Fruit fly (Drosophila melanogaster) whole organism, prepupa: ENCODE measurements around the gene CG3982.

Experiments used
- Blimp-1 ChIP-seq: fragments of 200-800 bp; sonication (Bioruptor generic); optimal IDR thresholded peaks from 3 replicates; lab custom pipeline; 2017; ENCODE audit warnings: missing biosample characterization, missing genetic modification characterization, mild to moderate bottlenecking, moderate library complexity, missing genetic modification reagents
- CG10631 ChIP-seq: fragments of 200-800 bp; sonication (Bioruptor generic); optimal IDR thresholded peaks from 2 replicates; lab custom pipeline; 2016; ENCODE audit warnings: missing biosample characterization, missing genetic modification characterization
- CG11294 ChIP-seq: fragments of 200-800 bp; sonication (Bioruptor generic); IDR thresholded peaks from 2 replicates; pipeline ENCODE4 v1.3.6; 2022; ENCODE audit warnings: missing biosample characterization, missing genetic modification characterization
- CG11902 ChIP-seq: fragments of 200-800 bp; sonication (Bioruptor generic); optimal IDR thresholded peaks from 3 replicates; lab custom pipeline; 2016; ENCODE audit warnings: missing biosample characterization, missing genetic modification characterization
- CG15336 ChIP-seq: fragments of 200-800 bp; sonication (Bioruptor generic); IDR thresholded peaks from 2 replicates; pipeline ENCODE4 v1.3.6; 2022; ENCODE audit warnings: missing biosample characterization, missing genetic modification characterization
- CG3032 ChIP-seq: fragments of 200-800 bp; optimal IDR thresholded peaks from 2 replicates; lab custom pipeline; 2019; ENCODE audit warnings: missing biosample characterization, mild to moderate bottlenecking, missing genetic modification characterization, moderate library complexity
- CG32006 ChIP-seq: fragments of 200-800 bp; sonication (Bioruptor generic); optimal IDR thresholded peaks from 3 replicates; lab custom pipeline; 2017; ENCODE audit warnings: missing biosample characterization, mild to moderate bottlenecking, missing genetic modification characterization
- CG34406 ChIP-seq: fragments of 200-800 bp; sonication (Bioruptor generic); optimal IDR thresholded peaks from 3 replicates; lab custom pipeline; 2016; ENCODE audit warnings: missing biosample characterization, missing genetic modification characterization
- CG3919 ChIP-seq: fragments of 200-800 bp; sonication (Bioruptor generic); optimal IDR thresholded peaks from 3 replicates; lab custom pipeline; 2016; ENCODE audit warnings: missing biosample characterization, missing genetic modification characterization
- CG4318 ChIP-seq: fragments of 200-800 bp; sonication (Bioruptor generic); optimal IDR thresholded peaks from 3 replicates; lab custom pipeline; 2017; ENCODE audit warnings: missing biosample characterization, mild to moderate bottlenecking, missing genetic modification characterization
- CG6792 ChIP-seq: fragments of 200-800 bp; sonication (Bioruptor generic); optimal IDR thresholded peaks from 3 replicates; lab custom pipeline; 2016; ENCODE audit warnings: missing biosample characterization, missing genetic modification characterization
- CG6808 ChIP-seq: fragments of 200-800 bp; sonication (Bioruptor generic); optimal IDR thresholded peaks from 3 replicates; lab custom pipeline; 2017; ENCODE audit warnings: missing biosample characterization, missing genetic modification characterization, mild to moderate bottlenecking, moderate library complexity, missing genetic modification reagents
- CG6854 ChIP-seq: fragments of 200-800 bp; sonication (Bioruptor generic); optimal IDR thresholded peaks from 2 replicates; lab custom pipeline; 2017; ENCODE audit warnings: missing biosample characterization, mild to moderate bottlenecking, missing genetic modification characterization
- CG7368 ChIP-seq: fragments of 200-800 bp; sonication (Bioruptor generic); optimal IDR thresholded peaks from 3 replicates; lab custom pipeline; 2016; ENCODE audit warnings: missing biosample characterization, missing genetic modification characterization
- CG8119 ChIP-seq: fragments of 200-800 bp; sonication (Bioruptor generic); IDR thresholded peaks from 3 replicates; pipeline ENCODE4 v1.3.6; 2022; ENCODE audit warnings: missing biosample characterization, missing genetic modification characterization
- CG8319 ChIP-seq: fragments of 200-800 bp; sonication (Bioruptor generic); optimal IDR thresholded peaks from 3 replicates; lab custom pipeline; 2016; ENCODE audit warnings: missing biosample characterization, missing genetic modification characterization
- CG8632 ChIP-seq: fragments of 200-800 bp; sonication (Bioruptor generic); optimal IDR thresholded peaks from 3 replicates; lab custom pipeline; 2016; ENCODE audit warnings: missing biosample characterization, missing genetic modification characterization
- CG9139 ChIP-seq: fragments of 200-800 bp; sonication (Bioruptor generic); optimal IDR thresholded peaks from 3 replicates; lab custom pipeline; 2017; ENCODE audit warnings: missing biosample characterization, mild to moderate bottlenecking, missing genetic modification characterization
- Eip78C ChIP-seq: fragments of 200-800 bp; sonication (Bioruptor generic); peaks from one replicate; lab custom pipeline; 2016; ENCODE audit warnings: missing biosample characterization, missing genetic modification characterization
- Eip93F ChIP-seq: fragments of 200-800 bp; sonication (Bioruptor generic); optimal IDR thresholded peaks from 2 replicates; lab custom pipeline; 2016; ENCODE audit warnings: missing biosample characterization, mild to moderate bottlenecking, missing genetic modification characterization
- Ets21C ChIP-seq: fragments of 200-800 bp; sonication (Bioruptor generic); optimal IDR thresholded peaks from 3 replicates; lab custom pipeline; 2016; ENCODE audit warnings: missing biosample characterization, missing genetic modification characterization
- Hr38 ChIP-seq: sonication (Bioruptor generic); optimal IDR thresholded peaks from 2 replicates; lab custom pipeline; 2016; ENCODE audit warnings: missing biosample characterization, missing genetic modification characterization
- Hr39 ChIP-seq: fragments of 200-800 bp; sonication (Bioruptor generic); optimal IDR thresholded peaks from 2 replicates; lab custom pipeline; 2016; ENCODE audit warnings: missing biosample characterization, missing genetic modification characterization
- Hr4 ChIP-seq: fragments of 200-800 bp; sonication (Bioruptor generic); optimal IDR thresholded peaks from 3 replicates; lab custom pipeline; 2016; ENCODE audit warnings: missing biosample characterization, missing genetic modification characterization
- Met ChIP-seq: fragments of 200-800 bp; sonication (Bioruptor generic); optimal IDR thresholded peaks from 3 replicates; lab custom pipeline; 2016; ENCODE audit warnings: missing biosample characterization, missing genetic modification characterization
- OdsH ChIP-seq: fragments of 200-800 bp; sonication (Bioruptor generic); optimal IDR thresholded peaks from 3 replicates; lab custom pipeline; 2016; ENCODE audit warnings: missing biosample characterization, missing genetic modification characterization
- Smox ChIP-seq: fragments of 200-800 bp; sonication (Bioruptor generic); optimal IDR thresholded peaks from 3 replicates; lab custom pipeline; 2016; ENCODE audit warnings: missing biosample characterization, missing genetic modification characterization
- Sox102F ChIP-seq: fragments of 200-800 bp; sonication (Bioruptor generic); optimal IDR thresholded peaks from 2 replicates; lab custom pipeline; 2016; ENCODE audit warnings: missing biosample characterization, mild to moderate bottlenecking, missing genetic modification characterization
- Sox14 ChIP-seq: fragments of 200-800 bp; sonication (Bioruptor generic); optimal IDR thresholded peaks from 3 replicates; lab custom pipeline; 2016; ENCODE audit warnings: missing biosample characterization, missing genetic modification characterization
- Sox15 ChIP-seq: fragments of 200-800 bp; sonication (Bioruptor generic); optimal IDR thresholded peaks from 3 replicates; lab custom pipeline; 2016; ENCODE audit warnings: missing biosample characterization, missing genetic modification characterization
- cyc ChIP-seq: fragments of 200-800 bp; sonication (Bioruptor generic); optimal IDR thresholded peaks from 3 replicates; lab custom pipeline; 2016; ENCODE audit warnings: missing biosample characterization, missing genetic modification characterization
- eg ChIP-seq: fragments of 200-800 bp; sonication (Bioruptor generic); IDR thresholded peaks from 3 replicates; pipeline ENCODE4 v1.3.6; 2022; ENCODE audit warnings: missing biosample characterization, missing genetic modification characterization
- fd85E ChIP-seq: fragments of 200-800 bp; sonication (Bioruptor generic); optimal IDR thresholded peaks from 3 replicates; lab custom pipeline; 2016; ENCODE audit warnings: missing biosample characterization, missing genetic modification characterization
- fkh ChIP-seq: fragments of 200-800 bp; sonication (Bioruptor generic); optimal IDR thresholded peaks from 3 replicates; lab custom pipeline; 2017; ENCODE audit warnings: missing biosample characterization, mild to moderate bottlenecking, missing genetic modification characterization, moderate library complexity
- lz ChIP-seq: fragments of 200-800 bp; sonication (Bioruptor generic); optimal IDR thresholded peaks from 3 replicates; lab custom pipeline; 2016; ENCODE audit warnings: missing biosample characterization, missing genetic modification characterization
- net ChIP-seq: fragments of 200-800 bp; sonication (Bioruptor generic); optimal IDR thresholded peaks from 3 replicates; lab custom pipeline; 2016; ENCODE audit warnings: missing biosample characterization, missing genetic modification characterization
- pdm3 ChIP-seq: fragments of 200-800 bp; sonication (Bioruptor generic); optimal IDR thresholded peaks from 3 replicates; lab custom pipeline; 2016; ENCODE audit warnings: missing biosample characterization, missing genetic modification characterization
- ss ChIP-seq, 2 experiments: fragments of 200-800 bp; sonication (Bioruptor generic); optimal IDR thresholded peaks; 2 replicates in 1 of 2; 3 replicates in 1 of 2; lab custom pipeline; 2017 to 2018; ENCODE audit warnings: mild to moderate bottlenecking in 2 of 2, missing biosample characterization in 2 of 2, missing genetic modification characterization in 2 of 2, moderate library complexity in 1 of 2
- svp ChIP-seq: fragments of 200-800 bp; sonication (Bioruptor generic); peaks from one replicate; lab custom pipeline; 2016; ENCODE audit warnings: missing biosample characterization, missing genetic modification characterization
- topi ChIP-seq: fragments of 200-800 bp; sonication (Bioruptor generic); optimal IDR thresholded peaks from 3 replicates; lab custom pipeline; 2016; ENCODE audit warnings: missing biosample characterization, missing genetic modification characterization
- vri ChIP-seq: fragments of 200-800 bp; sonication (Bioruptor generic); optimal IDR thresholded peaks from 3 replicates; lab custom pipeline; 2016; ENCODE audit warnings: missing biosample characterization, mild to moderate bottlenecking, missing genetic modification characterization

Gene CG3982

DNA sequence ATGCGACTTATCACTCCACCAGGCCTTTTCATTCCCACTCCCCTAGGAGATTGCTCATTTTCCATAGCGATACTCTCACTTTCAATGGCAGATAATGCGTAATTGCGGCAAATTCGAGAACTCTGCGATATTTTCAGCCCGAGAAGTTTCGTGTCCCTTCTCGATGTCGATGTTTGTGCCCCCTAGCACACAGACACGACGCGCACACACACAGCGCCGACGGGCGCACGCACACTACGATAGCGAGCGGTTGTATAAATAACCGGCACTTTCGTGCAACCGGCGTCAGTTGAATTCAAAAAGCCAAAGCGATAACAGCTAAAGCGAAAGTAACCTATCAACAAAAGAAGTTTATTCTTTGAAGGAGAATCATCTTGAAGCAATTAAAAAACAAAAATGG, 35.6 kb downstream of the CG3982 start, which contains the start of gene Hsp23 (continued):
- no peak for TF ChIP-seq pdm3 (GFP tag; lab: Kevin White, UChicago)
- TF ChIP-seq Sox102F (GFP tag; lab: Kevin White, UChicago): peak; percentile 43
- peak; percentile 5 for TF ChIP-seq Met (GFP tag; lab: Kevin White, UChicago)
- TF ChIP-seq CG6792 (GFP tag; lab: Kevin White, UChicago): no peak
- TF ChIP-seq Sox15 (GFP tag; lab: Kevin White, UChicago): no peak
- peak; percentile 35 for TF ChIP-seq net (GFP tag; lab: Kevin White, UChicago)
- TF ChIP-seq topi (GFP tag; lab: Kevin White, UChicago): peak; percentile 30
- TF ChIP-seq CG6808 (GFP tag; lab: Kevin White, UChicago): peak; percentile 61
- no peak for TF ChIP-seq Hr38 (GFP tag; lab: Kevin White, UChicago)
- TF ChIP-seq Hr39 (GFP tag; lab: Kevin White, UChicago): no peak
- TF ChIP-seq fd85E (GFP tag; lab: Kevin White, UChicago): no peak
- no peak for TF ChIP-seq fkh (GFP tag; lab: Kevin White, UChicago)
- TF ChIP-seq svp (GFP tag; lab: Kevin White, UChicago): peak; percentile 91
- peak; percentile 66 for TF ChIP-seq CG9139 (GFP tag; lab: Kevin White, UChicago)
- peak; percentile 1 for TF ChIP-seq cyc (GFP tag; lab: Kevin White, UChicago)
- TF ChIP-seq Blimp-1 (GFP tag; lab: Kevin White, UChicago): peak; percentile 92

DNA sequence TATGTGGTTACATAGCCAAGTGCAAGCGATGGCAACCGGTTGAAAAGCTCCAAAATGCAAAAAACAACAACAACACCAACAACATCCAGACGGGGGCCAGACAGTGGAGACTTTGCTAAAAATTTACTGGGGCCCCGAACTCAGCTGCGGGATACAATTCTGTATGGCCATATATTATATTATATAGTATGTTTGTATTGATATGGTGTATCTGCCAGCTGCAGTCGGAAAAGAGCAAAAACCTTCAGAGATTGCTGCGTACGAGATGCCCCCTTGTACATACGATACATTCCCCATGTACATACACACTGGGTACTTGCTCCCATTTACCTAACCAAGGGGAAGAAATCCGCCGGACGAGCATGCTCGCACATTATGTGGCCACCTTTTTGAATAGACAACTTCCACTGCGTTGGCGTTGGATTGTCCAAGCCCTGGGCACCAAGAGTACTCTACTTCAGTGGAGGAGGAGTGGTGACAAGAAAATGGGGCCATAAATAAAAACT, 36.8 kb downstream of the CG3982 start:
- peak; percentile 6 to 12 for TF ChIP-seq ss (GFP tag; optimal IDR thresholded peaks at IDR 0.05; lab: Kevin White, UChicago)
- TF ChIP-seq CG15336 (GFP tag; lab: Robert Waterston, UW): peak; percentile 7; the same call in 1 of the 2 replicates
- TF ChIP-seq CG6808 (GFP tag; lab: Kevin White, UChicago): peak; percentile 20
- TF ChIP-seq Eip78C (GFP tag; lab: Kevin White, UChicago): peak; percentile 49
- no peak for TF ChIP-seq CG11294
- TF ChIP-seq svp (GFP tag; lab: Kevin White, UChicago): peak; percentile 73
- no peak for TF ChIP-seq fd85E (GFP tag; lab: Kevin White, UChicago)
- no peak for TF ChIP-seq CG9139 (GFP tag; lab: Kevin White, UChicago)
- TF ChIP-seq CG3919 (GFP tag; lab: Kevin White, UChicago): no peak

DNA sequence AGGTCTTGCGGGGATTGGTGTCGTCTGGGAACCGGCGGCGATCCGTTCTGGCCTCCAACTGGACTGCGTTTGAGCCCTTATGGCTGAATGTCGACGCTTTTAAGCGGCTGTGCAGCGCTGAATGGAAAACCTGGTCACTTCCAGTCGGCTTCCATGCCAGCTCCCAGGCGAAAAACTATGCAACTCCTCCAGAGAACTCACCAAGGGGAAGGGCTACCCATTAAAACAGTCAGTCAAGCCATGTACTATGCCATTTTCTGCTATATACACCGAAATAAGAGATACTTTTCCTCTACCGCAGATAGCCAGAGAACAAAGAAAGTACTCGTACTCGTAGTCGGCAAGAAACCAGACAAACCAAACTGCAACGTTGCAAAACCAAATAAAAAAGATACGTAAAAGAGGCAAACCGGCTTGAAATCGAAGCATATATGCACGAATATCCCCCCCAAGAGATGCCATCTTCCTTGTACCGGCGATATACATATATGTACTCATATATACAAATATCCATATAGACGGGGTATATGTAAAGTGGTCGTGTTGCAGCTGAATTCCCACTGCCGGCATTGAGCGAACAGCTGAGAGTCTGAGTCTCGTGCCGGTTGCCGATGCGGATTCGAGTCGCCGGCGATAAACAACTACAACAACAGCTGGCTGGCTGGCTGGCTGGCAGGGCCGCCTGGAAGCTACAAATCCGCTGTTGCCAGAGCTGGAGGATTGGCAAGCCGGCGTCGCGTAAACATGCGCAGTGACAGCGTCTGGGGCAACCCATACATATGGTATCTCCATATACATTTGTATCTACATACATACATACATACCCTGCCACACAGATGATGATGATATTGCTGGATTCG, 37.5 kb downstream of the CG3982 start, which contains the start of gene Hsp67Ba:
Gene Hsp67Ba (minus strand): TSS at position 51 of the 860 bp plus-strand sequence.
- TF ChIP-seq CG7368 (GFP tag; lab: Kevin White, UChicago) (no peak), CG4318 (GFP tag; lab: Kevin White, UChicago) (no peak), Ets21C (GFP tag; lab: Kevin White, UChicago) (no peak), CG6808 (GFP tag; lab: Kevin White, UChicago) (peak; percentile 51), Smox (GFP tag; lab: Kevin White, UChicago) (no peak), CG8119 (0 out of 3 replicates have a peak, but pooled peaks have one; percentile 18), svp (GFP tag; lab: Kevin White, UChicago) (peak; percentile 34), Eip93F (GFP tag; lab: Kevin White, UChicago) (peak; percentile 41), Hr4 (GFP tag; lab: Kevin White, UChicago) (no peak), fkh (GFP tag; lab: Kevin White, UChicago) (no peak), net (GFP tag; lab: Kevin White, UChicago) (no peak), vri (GFP tag; lab: Kevin White, UChicago) (no peak), Met (GFP tag; lab: Kevin White, UChicago) (no peak), CG6854 (peak; percentile 21), Sox14 (GFP tag; lab: Kevin White, UChicago) (peak; percentile 67), CG3032 (no peak), CG8632 (GFP tag; lab: Kevin White, UChicago) (no peak), Sox15 (GFP tag; lab: Kevin White, UChicago) (no peak), Eip78C (GFP tag; lab: Kevin White, UChicago) (peak; percentile 76), OdsH (GFP tag; lab: Kevin White, UChicago) (no peak), CG34406 (GFP tag; lab: Kevin White, UChicago) (no peak), CG10631 (GFP tag; lab: Kevin White, UChicago) (no peak), CG9139 (GFP tag; lab: Kevin White, UChicago) (peak; percentile 23), topi (GFP tag; lab: Kevin White, UChicago) (no peak), CG11902 (GFP tag; lab: Kevin White, UChicago) (no peak), eg (GFP tag; lab: Robert Waterston, UW) (0 out of 3 replicates have a peak, but pooled peaks have one; percentile 25), CG15336 (GFP tag; lab: Robert Waterston, UW) (0 out of 2 replicates have a peak, but pooled peaks have one; percentile 7), CG32006 (GFP tag; lab: Kevin White, UChicago) (no peak), ss (GFP tag; optimal IDR thresholded peaks at IDR 0.05; lab: Kevin White, UChicago) (peak; percentile 5 to 47), Hr39 (GFP tag; lab: Kevin White, UChicago) (no peak), CG8319 (GFP tag; lab: Kevin White, UChicago) (no peak), lz (GFP tag; lab: Kevin White, UChicago) (no peak), Hr38 (GFP tag; lab: Kevin White, UChicago) (no peak)
